Worm (Caenorhabditis elegans) whole organism, L3 larva: ENCODE measurements around the gene Y43F8B.25.
A peak's percentile ranks its signal among the peaks of the same experiment; 100 is the strongest.

ENCODE experiments used
- R02D3.7 ChIP-seq: fragments of 150-350 bp; optimal IDR thresholded peaks from 2 replicates; lab custom pipeline; 2014; ENCODE audit warnings: missing biosample characterization, missing genetic modification characterization
- ZK546.5 ChIP-seq: sonication (generic microtip); optimal IDR thresholded peaks from 2 replicates; lab custom pipeline; 2017; ENCODE audit warnings: missing biosample characterization, missing genetic modification characterization
- aly-2 ChIP-seq: fragments of 150-350 bp; optimal IDR thresholded peaks from 2 replicates; lab custom pipeline; 2014; ENCODE audit warnings: missing biosample characterization, missing genetic modification characterization
- ama-1 ChIP-seq: fragments of 150-350 bp; optimal IDR thresholded peaks from 2 replicates; lab custom pipeline; 2018
- ceh-16 ChIP-seq: sonication (generic microtip); optimal IDR thresholded peaks from 2 replicates; lab custom pipeline; 2017; ENCODE audit warnings: missing biosample characterization, missing genetic modification characterization
- ceh-28 ChIP-seq: fragments of 150-350 bp; optimal IDR thresholded peaks from 2 replicates; lab custom pipeline; 2014; ENCODE audit warnings: missing biosample characterization, missing genetic modification reagents, missing genetic modification characterization
- ceh-9 ChIP-seq: sonication (generic microtip); optimal IDR thresholded peaks from 2 replicates; lab custom pipeline; 2018; ENCODE audit warnings: missing biosample characterization, missing genetic modification characterization
- egl-5 ChIP-seq: fragments of 150-350 bp; optimal IDR thresholded peaks from 2 replicates; lab custom pipeline; 2017; ENCODE audit warnings: missing biosample characterization, missing genetic modification reagents, missing genetic modification characterization, inconsistent platforms
- elt-1 ChIP-seq: fragments of 150-350 bp; optimal IDR thresholded peaks from 2 replicates; lab custom pipeline; 2014; ENCODE audit warnings: missing biosample characterization, missing genetic modification characterization
- elt-2 ChIP-seq: sonication (generic microtip); optimal IDR thresholded peaks from 2 replicates; lab custom pipeline; 2016; ENCODE audit warnings: missing genetic modification reagents, mild to moderate bottlenecking, missing genetic modification characterization, missing compliant biosample characterization
- elt-3 ChIP-seq, 3 experiments: fragments of 150-350 bp in 1 of 3; sonication (generic microtip) in 2 of 3; optimal IDR thresholded peaks; 2 replicates in 2 of 3; 4 replicates in 1 of 3; lab custom pipeline; 2014 to 2017; ENCODE audit warnings: missing biosample characterization in 3 of 3, missing genetic modification characterization in 3 of 3
- eor-1 ChIP-seq, 2 experiments: fragments of 150-350 bp; optimal IDR thresholded peaks; 2 replicates each; lab custom pipeline; 2014 to 2018; ENCODE audit warnings: missing biosample characterization in 2 of 2, missing genetic modification characterization in 2 of 2
- fkh-10 ChIP-seq: sonication (generic microtip); optimal IDR thresholded peaks from 2 replicates; lab custom pipeline; 2017; ENCODE audit warnings: missing biosample characterization, missing genetic modification reagents, missing genetic modification characterization
- fos-1 ChIP-seq: fragments of 150-350 bp; optimal IDR thresholded peaks from 2 replicates; lab custom pipeline; 2014; ENCODE audit warnings: missing biosample characterization, missing genetic modification characterization
- hmg-11 ChIP-seq: sonication (generic microtip); optimal IDR thresholded peaks from 2 replicates; lab custom pipeline; 2016; ENCODE audit warnings: missing genetic modification characterization, missing compliant biosample characterization
- jun-1 ChIP-seq: fragments of 150-350 bp; optimal IDR thresholded peaks from 2 replicates; lab custom pipeline; 2014; ENCODE audit warnings: missing biosample characterization, missing genetic modification reagents, missing genetic modification characterization
- lin-15B ChIP-seq: fragments of 150-350 bp; optimal IDR thresholded peaks from 2 replicates; lab custom pipeline; 2014; ENCODE audit warnings: missing biosample characterization, missing genetic modification characterization
- lin-39 ChIP-seq: fragments of 150-350 bp; optimal IDR thresholded peaks from 2 replicates; lab custom pipeline; 2018; ENCODE audit warnings: missing biosample characterization, missing genetic modification reagents, missing genetic modification characterization
- mml-1 ChIP-seq: fragments of 150-350 bp; sonication (generic microtip); optimal IDR thresholded peaks from 3 replicates; lab custom pipeline; 2014; ENCODE audit warnings: missing biosample characterization, missing genetic modification characterization
- nhr-11 ChIP-seq: fragments of 150-350 bp; optimal IDR thresholded peaks from 2 replicates; lab custom pipeline; 2014; ENCODE audit warnings: missing biosample characterization, missing genetic modification characterization
- nhr-12 ChIP-seq: fragments of 150-350 bp; optimal IDR thresholded peaks from 2 replicates; lab custom pipeline; 2014; ENCODE audit warnings: missing biosample characterization, missing genetic modification characterization
- nhr-23 ChIP-seq: fragments of 150-350 bp; optimal IDR thresholded peaks from 2 replicates; lab custom pipeline; 2014; ENCODE audit warnings: missing biosample characterization, missing genetic modification reagents, missing genetic modification characterization
- nhr-237 ChIP-seq: fragments of 150-350 bp; optimal IDR thresholded peaks from 2 replicates; lab custom pipeline; 2014; ENCODE audit warnings: missing biosample characterization, missing genetic modification characterization
- nhr-25 ChIP-seq: sonication (generic microtip); optimal IDR thresholded peaks from 2 replicates; lab custom pipeline; 2017; ENCODE audit warnings: missing biosample characterization, missing genetic modification characterization
- nhr-28 ChIP-seq: fragments of 150-350 bp; optimal IDR thresholded peaks from 2 replicates; lab custom pipeline; 2014; ENCODE audit warnings: missing biosample characterization, missing genetic modification characterization
- nhr-43 ChIP-seq: sonication (generic microtip); optimal IDR thresholded peaks from 2 replicates; lab custom pipeline; 2016; ENCODE audit warnings: mild to moderate bottlenecking, missing genetic modification characterization, missing compliant biosample characterization; ENCODE audit not compliant: poor library complexity, severe bottlenecking
- nhr-77 ChIP-seq: fragments of 150-350 bp; optimal IDR thresholded peaks from 2 replicates; lab custom pipeline; 2014; ENCODE audit warnings: missing biosample characterization, missing genetic modification characterization
- pha-4 ChIP-seq: fragments of 150-350 bp; optimal IDR thresholded peaks from 2 replicates; lab custom pipeline; 2014; ENCODE audit warnings: missing biosample characterization, missing genetic modification reagents, missing genetic modification characterization
- pqm-1 ChIP-seq: fragments of 150-350 bp; optimal IDR thresholded peaks from 2 replicates; lab custom pipeline; 2017; ENCODE audit warnings: missing biosample characterization, missing genetic modification characterization, inconsistent platforms
- skn-1 ChIP-seq: fragments of 150-350 bp; optimal IDR thresholded peaks from 2 replicates; lab custom pipeline; 2014; ENCODE audit warnings: missing biosample characterization, missing genetic modification characterization
- tbx-2 ChIP-seq: sonication (generic microtip); optimal IDR thresholded peaks from 2 replicates; lab custom pipeline; 2016; ENCODE audit warnings: mild to moderate bottlenecking, missing genetic modification characterization, missing compliant biosample characterization
- unc-39 ChIP-seq: sonication (generic microtip); optimal IDR thresholded peaks from 4 replicates; lab custom pipeline; 2017; ENCODE audit warnings: missing biosample characterization, missing genetic modification characterization
- unc-62 ChIP-seq: fragments of 150-350 bp; sonication (generic microtip); optimal IDR thresholded peaks from 4 replicates; lab custom pipeline; 2014; ENCODE audit warnings: missing biosample characterization, missing genetic modification reagents, missing genetic modification characterization
- ztf-4 ChIP-seq: fragments of 150-350 bp; optimal IDR thresholded peaks from 2 replicates; lab custom pipeline; 2014; ENCODE audit warnings: missing biosample characterization, missing genetic modification characterization

Gene Y43F8B.25

DNA sequence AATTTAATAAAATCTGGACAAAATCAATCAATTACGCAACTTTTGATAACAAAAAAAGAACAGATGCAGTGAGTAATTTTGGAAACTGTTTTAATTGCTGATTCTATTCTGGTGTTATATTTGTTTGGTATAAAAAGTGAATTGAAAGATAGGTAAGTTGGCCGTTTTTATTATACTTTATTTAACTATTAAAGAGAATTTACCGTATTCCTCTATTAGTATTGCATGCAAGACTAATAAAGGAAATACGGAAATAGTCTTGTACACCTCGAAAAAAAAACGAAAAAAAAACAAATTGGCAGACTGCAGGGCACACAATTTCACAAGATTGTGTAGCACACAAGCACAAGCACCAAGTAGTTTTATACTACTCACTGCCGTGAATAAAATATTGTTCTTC lies at the start of gene Y43F8B.25:
Gene Y43F8B.25 (plus strand): TSS at position 301 of the 400 bp plus-strand sequence.
- no peak for TF ChIP-seq tbx-2
- no peak for TF ChIP-seq unc-62 (GFP tag; lab: Kevin White, UChicago)
- TF ChIP-seq egl-5 (tag; lab: Kevin White, UChicago) = no peak
- TF ChIP-seq fos-1 (tag; lab: Kevin White, UChicago) = no peak
- no peak for TF ChIP-seq hmg-11
- no peak for TF ChIP-seq eor-1 (tag; optimal IDR thresholded peaks at IDR 0.05; lab: Kevin White, UChicago)
- TF ChIP-seq R02D3.7 (tag; lab: Kevin White, UChicago) = no peak
- no peak for TF ChIP-seq skn-1 (tag; lab: Kevin White, UChicago)
- TF ChIP-seq pha-4 (tag; lab: Kevin White, UChicago) = no peak
- no peak for TF ChIP-seq ama-1 (lab: Kevin White, UChicago)
- no peak for TF ChIP-seq mml-1 (tag; lab: Kevin White, UChicago)
- no peak for TF ChIP-seq pqm-1 (tag; lab: Kevin White, UChicago)
- no peak for TF ChIP-seq jun-1 (tag; lab: Kevin White, UChicago)
- no peak for TF ChIP-seq elt-3 (tag; optimal IDR thresholded peaks at IDR 0.05; lab: Kevin White, UChicago)

DNA sequence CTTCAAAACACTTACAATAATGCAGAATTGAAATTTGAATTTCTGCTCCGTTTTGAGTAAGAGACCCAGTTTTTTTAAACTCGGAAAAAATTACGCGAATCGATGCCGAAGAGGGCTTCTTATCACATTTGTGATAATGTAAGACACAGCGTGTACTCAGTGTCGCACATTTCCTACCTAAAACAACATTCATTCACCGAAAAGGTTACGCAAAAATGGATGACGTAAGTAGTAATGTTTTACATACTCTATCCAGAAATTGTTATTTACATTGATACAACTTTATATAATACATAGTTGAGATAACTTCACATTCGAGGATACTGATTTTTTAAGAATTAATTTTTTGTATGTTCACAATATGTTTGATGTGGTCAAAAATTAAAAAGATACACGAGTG lies 46.2 kb upstream of the Y43F8B.25 start, which contains the start of the genes C25F9.4 and C25F9.9:
Gene C25F9.4 (minus strand): TSS at position 101 of the 400 bp plus-strand sequence.
Gene C25F9.9 (plus strand): TSS at position 137 of the 400 bp plus-strand sequence.
- TF ChIP-seq nhr-43 (no peak), nhr-12 (no peak), elt-2 (tag; lab: Kevin White, UChicago) (peak; percentile 48)
- TF ChIP-seq, all 47 proteins: peak for 1

DNA sequence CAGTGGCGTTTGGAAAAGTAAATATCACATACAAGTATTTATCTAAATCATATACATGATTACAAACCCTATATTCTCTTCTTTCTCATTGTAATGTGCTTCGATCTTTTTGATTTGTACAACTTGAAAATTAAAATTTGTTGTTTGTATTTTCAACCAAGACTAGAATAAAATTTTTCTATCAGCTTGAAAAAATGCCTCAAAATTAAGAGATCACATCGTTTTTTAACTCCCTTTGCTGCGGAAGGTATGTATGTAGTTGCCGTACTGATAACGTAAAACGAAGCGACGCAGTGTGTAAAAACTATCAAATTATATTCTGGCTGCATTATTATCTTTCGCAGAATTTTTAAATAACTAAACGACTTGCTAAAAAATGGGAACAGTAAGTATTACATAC lies 44.9 kb upstream of the Y43F8B.25 start, which contains the start of gene C25F9.15:
Gene C25F9.15 (plus strand): TSS at position 301 of the 400 bp plus-strand sequence.
- peak; percentile 42 for TF ChIP-seq elt-2 (tag; lab: Kevin White, UChicago)
- TF ChIP-seq pqm-1 (tag; lab: Kevin White, UChicago) = no peak
- TF ChIP-seq ztf-4 = no peak
- no peak for TF ChIP-seq lin-39 (tag; lab: Kevin White, UChicago)
- no peak for TF ChIP-seq egl-5 (tag; lab: Kevin White, UChicago)
- TF ChIP-seq nhr-237 (tag; lab: Kevin White, UChicago) = no peak
- no peak for TF ChIP-seq ceh-16

DNA sequence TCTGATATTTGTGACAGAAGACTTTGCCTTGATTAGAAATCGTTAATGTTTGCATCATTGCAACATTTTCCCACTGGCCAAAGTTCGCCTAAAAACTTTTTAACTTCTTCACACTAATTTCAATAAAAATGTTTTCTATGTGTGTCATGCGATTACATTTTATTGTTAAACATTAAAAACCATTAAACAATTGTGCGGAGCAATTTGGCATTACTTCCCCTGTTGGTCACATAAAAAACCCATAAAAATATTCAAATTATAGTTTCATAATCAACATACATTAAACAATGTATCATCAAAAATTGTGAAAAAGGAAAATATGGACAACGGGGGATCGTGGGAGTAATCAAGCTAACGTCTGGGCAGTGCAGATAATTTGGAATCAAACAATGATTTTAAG lies 43.4 kb upstream of the Y43F8B.25 start:
- peak; percentile 7 for TF ChIP-seq pqm-1 (tag; lab: Kevin White, UChicago)
- TF ChIP-seq elt-2 (tag; lab: Kevin White, UChicago) = peak; percentile 65

DNA sequence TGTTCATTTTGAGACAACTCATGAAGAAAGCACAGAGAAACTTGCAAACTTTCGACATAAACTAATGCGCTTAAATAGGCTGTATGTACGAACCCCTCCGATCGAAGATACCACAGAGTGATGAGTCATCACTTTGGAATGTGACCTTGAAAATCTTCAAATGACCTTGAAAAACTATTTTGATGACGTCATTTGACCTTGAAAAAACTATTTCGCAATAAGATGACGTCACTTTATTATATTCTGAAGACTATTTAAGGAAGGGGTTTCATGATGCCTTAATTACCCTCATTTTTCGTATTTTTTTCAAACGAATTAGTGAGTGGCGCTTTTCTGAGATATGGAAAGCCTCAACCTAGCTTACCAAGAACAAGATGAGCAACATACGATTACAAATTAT lies 41.6 kb upstream of the Y43F8B.25 start, which contains the start of gene C25F9.2:
Gene C25F9.2 (plus strand): TSS at position 341 of the 400 bp plus-strand sequence.
- TF ChIP-seq ceh-28 (no peak), nhr-25 (tag; lab: Kevin White, UChicago) (peak; percentile 57)

DNA sequence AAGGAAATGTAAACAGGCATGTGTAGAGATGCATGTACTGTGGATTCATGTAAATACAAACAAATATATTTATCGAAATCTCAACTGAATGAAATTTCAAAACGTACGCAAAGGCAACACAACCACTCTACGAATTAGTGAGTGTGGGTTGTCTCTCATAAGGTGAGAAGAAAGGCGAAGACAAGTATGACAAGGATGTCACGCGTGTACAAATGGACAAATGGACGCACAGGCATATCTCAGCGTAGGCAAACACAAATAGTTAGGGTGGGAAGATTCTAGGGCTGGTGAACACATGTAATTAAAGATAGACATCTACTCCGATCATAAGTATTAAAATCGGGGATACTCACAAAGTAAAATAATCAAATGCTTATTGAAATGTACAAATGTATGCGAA lies 34.6 kb upstream of the Y43F8B.25 start:
- no peak for TF ChIP-seq nhr-77 (tag; lab: Kevin White, UChicago)
- TF ChIP-seq nhr-11 (tag; lab: Kevin White, UChicago) = no peak
- no peak for TF ChIP-seq unc-62 (GFP tag; lab: Kevin White, UChicago)
- TF ChIP-seq nhr-23 (tag; lab: Kevin White, UChicago) = no peak
- no peak for TF ChIP-seq ZK546.5 (tag; lab: Kevin White, UChicago)
- no peak for TF ChIP-seq fkh-10
- no peak for TF ChIP-seq egl-5 (tag; lab: Kevin White, UChicago)
- TF ChIP-seq mml-1 (tag; lab: Kevin White, UChicago) = no peak
- peak; percentile 86 for TF ChIP-seq elt-1 (tag; lab: Kevin White, UChicago)
- TF ChIP-seq nhr-25 (tag; lab: Kevin White, UChicago) = peak; percentile 29
- no peak for TF ChIP-seq ceh-9 (tag; lab: Kevin White, UChicago)
- TF ChIP-seq tbx-2 = no peak
- no peak for TF ChIP-seq lin-15B (tag; lab: Kevin White, UChicago)
- TF ChIP-seq nhr-43 = peak; percentile 27
- TF ChIP-seq jun-1 (tag; lab: Kevin White, UChicago) = no peak
- TF ChIP-seq unc-39 (tag; lab: Kevin White, UChicago) = no peak
- TF ChIP-seq nhr-28 (tag; lab: Kevin White, UChicago) = no peak
- TF ChIP-seq ceh-16 = no peak
- no peak for TF ChIP-seq aly-2 (tag; lab: Kevin White, UChicago)
- TF ChIP-seq, all 47 proteins: peak for 3
